Worm (Caenorhabditis elegans) whole organism, late embryonic: ENCODE measurements around the gene btb-8.

ENCODE experiments used
- T23F11.4 ChIP-seq: fragments of 200-800 bp; sonication (Bioruptor generic); optimal IDR thresholded peaks from 2 replicates; lab custom pipeline; 2018; ENCODE audit warnings: mild to moderate bottlenecking, missing genetic modification characterization, missing compliant biosample characterization
- Y22D7AL.16 ChIP-seq: sonication (generic microtip); optimal IDR thresholded peaks from 2 replicates; lab custom pipeline; 2016; ENCODE audit warnings: missing genetic modification characterization, missing compliant biosample characterization
- ahr-1 ChIP-seq: sonication (generic microtip); optimal IDR thresholded peaks from 2 replicates; lab custom pipeline; 2016; ENCODE audit warnings: missing genetic modification characterization, missing compliant biosample characterization
- ama-1 ChIP-seq: fragments of 150-350 bp; optimal IDR thresholded peaks from 2 replicates; lab custom pipeline; 2014
- ceh-14 ChIP-seq: sonication (generic microtip); optimal IDR thresholded peaks from 2 replicates; lab custom pipeline; 2016; ENCODE audit warnings: missing genotype, missing genetic modification characterization, missing compliant biosample characterization
- ceh-2 ChIP-seq: sonication (generic microtip); optimal IDR thresholded peaks from 2 replicates; lab custom pipeline; 2016; ENCODE audit warnings: missing genotype, missing genetic modification characterization, missing compliant biosample characterization
- ceh-22 ChIP-seq: sonication (generic microtip); optimal IDR thresholded peaks from 2 replicates; lab custom pipeline; 2017; ENCODE audit warnings: missing biosample characterization, missing genetic modification characterization
- ceh-24 ChIP-seq: sonication (generic microtip); optimal IDR thresholded peaks from 2 replicates; lab custom pipeline; 2016; ENCODE audit warnings: mild to moderate bottlenecking, missing genetic modification characterization, missing compliant biosample characterization
- ceh-30 ChIP-seq: fragments of 150-350 bp; optimal IDR thresholded peaks from 2 replicates; lab custom pipeline; 2014; ENCODE audit warnings: missing biosample characterization, missing genetic modification characterization
- ceh-31 ChIP-seq: sonication (generic microtip); optimal IDR thresholded peaks from 2 replicates; lab custom pipeline; 2016; ENCODE audit warnings: missing genetic modification characterization, missing compliant biosample characterization
- ceh-45 ChIP-seq: fragments of 200-800 bp; sonication (Bioruptor generic); IDR thresholded peaks from 2 replicates; pipeline ENCODE4 v1.3.6; 2022; ENCODE audit warnings: missing genetic modification reagents, missing genetic modification characterization, missing compliant biosample characterization
- ceh-48 ChIP-seq: sonication (generic microtip); optimal IDR thresholded peaks from 2 replicates; lab custom pipeline; 2016; ENCODE audit warnings: missing genetic modification characterization, inconsistent platforms, missing compliant biosample characterization
- ceh-6 ChIP-seq: fragments of 200-800 bp; sonication (Bioruptor generic); optimal IDR thresholded peaks from 2 replicates; lab custom pipeline; 2018; ENCODE audit warnings: mild to moderate bottlenecking, missing genetic modification characterization, missing compliant biosample characterization
- dmd-4 ChIP-seq: sonication (generic microtip); optimal IDR thresholded peaks from 2 replicates; lab custom pipeline; 2016; ENCODE audit warnings: borderline replicate concordance, missing genetic modification characterization, missing compliant biosample characterization
- dve-1 ChIP-seq: sonication (generic microtip); optimal IDR thresholded peaks from 2 replicates; lab custom pipeline; 2017; ENCODE audit warnings: antibody characterized with exemption, mild to moderate bottlenecking, missing genetic modification characterization, missing compliant biosample characterization
- eyg-1 ChIP-seq: sonication (generic microtip); optimal IDR thresholded peaks from 2 replicates; lab custom pipeline; 2016; ENCODE audit warnings: missing genotype, missing genetic modification characterization, missing compliant biosample characterization
- fkh-6 ChIP-seq: sonication (generic microtip); optimal IDR thresholded peaks from 2 replicates; lab custom pipeline; 2016; ENCODE audit warnings: missing genetic modification characterization, missing compliant biosample characterization
- gmeb-2 ChIP-seq: sonication (generic microtip); optimal IDR thresholded peaks from 2 replicates; lab custom pipeline; 2016; ENCODE audit warnings: missing genetic modification characterization, inconsistent platforms, missing compliant biosample characterization
- hlh-30 ChIP-seq: sonication (generic microtip); optimal IDR thresholded peaks from 2 replicates; lab custom pipeline; 2017; ENCODE audit warnings: antibody characterized with exemption, missing genetic modification characterization, missing compliant biosample characterization; ENCODE audit not compliant: insufficient read depth
- hlh-8 ChIP-seq: sonication (generic microtip); optimal IDR thresholded peaks from 2 replicates; lab custom pipeline; 2016; ENCODE audit warnings: missing genotype, missing genetic modification characterization, missing compliant biosample characterization
- lin-11 ChIP-seq: fragments of 200-800 bp; sonication (Bioruptor generic); optimal IDR thresholded peaks from 2 replicates; lab custom pipeline; 2018; ENCODE audit warnings: mild to moderate bottlenecking, missing genetic modification characterization, missing compliant biosample characterization
- nfya-1 ChIP-seq: sonication (generic microtip); optimal IDR thresholded peaks from 2 replicates; lab custom pipeline; 2017; ENCODE audit warnings: missing genetic modification characterization, mild to moderate bottlenecking, missing compliant biosample characterization, antibody characterized with exemption, moderate library complexity
- nhr-11 ChIP-seq: fragments of 150-350 bp; optimal IDR thresholded peaks from 2 replicates; lab custom pipeline; 2014; ENCODE audit warnings: missing biosample characterization, missing genetic modification characterization
- nhr-232 ChIP-seq: sonication (generic microtip); optimal IDR thresholded peaks from 2 replicates; lab custom pipeline; 2016; ENCODE audit warnings: missing genetic modification characterization, missing compliant biosample characterization
- npax-4 ChIP-seq: sonication (generic microtip); optimal IDR thresholded peaks from 2 replicates; lab custom pipeline; 2016; ENCODE audit warnings: missing genetic modification characterization, missing compliant biosample characterization
- pqm-1 ChIP-seq: sonication (generic microtip); optimal IDR thresholded peaks from 2 replicates; lab custom pipeline; 2016; ENCODE audit warnings: missing genetic modification characterization, missing compliant biosample characterization
- pros-1 ChIP-seq: fragments of 150-350 bp; optimal IDR thresholded peaks from 2 replicates; lab custom pipeline; 2014; ENCODE audit warnings: missing biosample characterization, missing genetic modification reagents, missing genetic modification characterization
- rnt-1 ChIP-seq: sonication (generic microtip); optimal IDR thresholded peaks from 2 replicates; lab custom pipeline; 2016; ENCODE audit warnings: missing genetic modification characterization, missing compliant biosample characterization
- sdc-2 ChIP-seq: sonication (generic microtip); optimal IDR thresholded peaks from 2 replicates; lab custom pipeline; 2016; ENCODE audit warnings: missing genotype, missing genetic modification characterization, missing compliant biosample characterization
- sox-2 ChIP-seq: fragments of 200-800 bp; sonication (Bioruptor generic); IDR thresholded peaks from 2 replicates; pipeline ENCODE4 v1.3.6; 2022; ENCODE audit warnings: missing genetic modification reagents, missing genetic modification characterization, missing compliant biosample characterization
- syd-9 ChIP-seq: sonication (generic microtip); optimal IDR thresholded peaks from 2 replicates; lab custom pipeline; 2016; ENCODE audit warnings: mild to moderate bottlenecking, missing genetic modification characterization, moderate library complexity, missing compliant biosample characterization
- tbx-7 ChIP-seq: sonication (generic microtip); optimal IDR thresholded peaks from 2 replicates; lab custom pipeline; 2016; ENCODE audit warnings: missing genotype, missing genetic modification characterization, missing compliant biosample characterization
- ttx-3 ChIP-seq: sonication (generic microtip); optimal IDR thresholded peaks from 2 replicates; lab custom pipeline; 2016; ENCODE audit warnings: missing genetic modification reagents, missing genetic modification characterization, missing compliant biosample characterization
- unc-3 ChIP-seq, 2 experiments: fragments of 200-800 bp in 1 of 2; sonication (Bioruptor generic) in 1 of 2; sonication (generic microtip) in 1 of 2; conservative IDR thresholded peaks in 1 of 2; optimal IDR thresholded peaks in 1 of 2; 2 replicates each; pipeline versions ENCODE4 v1.3.6 to Lab custom; 2016 to 2022; ENCODE audit warnings: missing compliant biosample characterization in 2 of 2, missing genetic modification characterization in 2 of 2, missing genetic modification reagents in 1 of 2
- unc-42 ChIP-seq: sonication (generic microtip); optimal IDR thresholded peaks from 2 replicates; lab custom pipeline; 2016; ENCODE audit warnings: missing genotype, missing genetic modification characterization, missing compliant biosample characterization
- unc-55 ChIP-seq: sonication (generic microtip); optimal IDR thresholded peaks from 2 replicates; lab custom pipeline; 2017; ENCODE audit warnings: missing biosample characterization, missing genetic modification reagents, missing genetic modification characterization
- zip-5 ChIP-seq: sonication (generic microtip); optimal IDR thresholded peaks from 2 replicates; lab custom pipeline; 2016; ENCODE audit warnings: missing genetic modification characterization, missing compliant biosample characterization

Gene btb-8

ce11 chrII:1688813-1689212, 33.8 kb upstream of the btb-8 start, which contains the start of the genes fbxb-18 and fbxb-19:
Gene fbxb-18 (minus strand): TSS chrII:1688913.
Gene fbxb-19 (minus strand): TSS chrII:1689181.
- no peak for TF ChIP-seq Y22D7AL.16 (tag; lab: Kevin White, UChicago)
- no peak for TF ChIP-seq ceh-22 (tag; lab: Kevin White, UChicago)
- TF ChIP-seq nfya-1 (tag; lab: Kevin White, UChicago) = no peak
- TF ChIP-seq ceh-30 (tag; lab: Kevin White, UChicago) = no peak
- TF ChIP-seq ttx-3 (tag; lab: Kevin White, UChicago) = no peak
- no peak for TF ChIP-seq hlh-30 (tag; lab: Kevin White, UChicago)
- TF ChIP-seq sdc-2 (tag; lab: Kevin White, UChicago) = no peak
- TF ChIP-seq nhr-232 (tag; lab: Kevin White, UChicago) = no peak
- TF ChIP-seq pros-1 (tag; lab: Kevin White, UChicago) = no peak
- no peak for TF ChIP-seq zip-5 (tag; lab: Kevin White, UChicago)
- no peak for TF ChIP-seq lin-11
- TF ChIP-seq tbx-7 = no peak
- no peak for TF ChIP-seq ahr-1 (tag; lab: Kevin White, UChicago)
- TF ChIP-seq eyg-1 = no peak
- no peak for TF ChIP-seq ceh-45
- TF ChIP-seq syd-9 = no peak
- TF ChIP-seq nhr-11 (tag; lab: Kevin White, UChicago) = no peak
- TF ChIP-seq pqm-1 (tag; lab: Kevin White, UChicago) = no peak
- TF ChIP-seq, all 69 proteins: peak for 0

- TF ChIP-seq unc-55 (GFP tag; lab: Kevin White, UChicago) = no peak
- no peak for TF ChIP-seq unc-42 (tag; lab: Kevin White, UChicago)
- TF ChIP-seq hlh-30 (tag; lab: Kevin White, UChicago) = no peak
- TF ChIP-seq ceh-2 (tag; lab: Kevin White, UChicago) = no peak
- TF ChIP-seq ama-1 = no peak
- no peak for TF ChIP-seq ceh-24 (tag; lab: Kevin White, UChicago)
Measured at ce11 chrII:1691011-1691410, 31.6 kb upstream of the btb-8 start, which contains the start of gene fbxc-22. Gene fbxc-22 (minus strand): TSS chrII:1691111.

- TF ChIP-seq hlh-8 (tag; lab: Kevin White, UChicago) (no peak), dve-1 (tag; lab: Kevin White, UChicago) (no peak), unc-3 (GFP tag; conservative IDR thresholded peaks at IDR 0.05; lab: Robert Waterston, UW) (no peak), unc-3 (tag; optimal IDR thresholded peaks at IDR 0.05; lab: Kevin White, UChicago) (no peak), ceh-48 (no peak), rnt-1 (no peak), ttx-3 (tag; lab: Kevin White, UChicago) (no peak), zip-5 (tag; lab: Kevin White, UChicago) (no peak), sox-2 (GFP tag; lab: Robert Waterston, UW) (no peak), ceh-22 (tag; lab: Kevin White, UChicago) (no peak), dmd-4 (no peak), ama-1 (no peak), unc-55 (GFP tag; lab: Kevin White, UChicago) (no peak), T23F11.4 (GFP tag; lab: Kevin White, UChicago) (no peak), gmeb-2 (no peak), ceh-45 (no peak)
- TF ChIP-seq, all 69 proteins: peak for 0
Measured at ce11 chrII:1692827-1693226, 29.7 kb upstream of the btb-8 start, which contains the start of gene fbxc-21. Gene fbxc-21 (minus strand): TSS chrII:1692927.

ce11 chrII:1694530-1694929, 28.0 kb upstream of the btb-8 start, which contains the start of gene fbxc-26:
Gene fbxc-26 (minus strand): TSS chrII:1694630.
- no peak for TF ChIP-seq ceh-2 (tag; lab: Kevin White, UChicago)
- TF ChIP-seq unc-3 (GFP tag; conservative IDR thresholded peaks at IDR 0.05; lab: Robert Waterston, UW) = no peak
- TF ChIP-seq unc-3 (tag; optimal IDR thresholded peaks at IDR 0.05; lab: Kevin White, UChicago) = no peak

ce11 chrII:1695861-1696260, 26.7 kb upstream of the btb-8 start, which contains the start of gene F58E1.13:
Gene F58E1.13 (minus strand): TSS chrII:1695872.
- no peak for TF ChIP-seq ceh-31
- no peak for TF ChIP-seq fkh-6
- TF ChIP-seq ceh-6 (GFP tag; lab: Kevin White, UChicago) = no peak
- TF ChIP-seq dmd-4 = no peak
- TF ChIP-seq tbx-7 = no peak
- TF ChIP-seq npax-4 = no peak
- TF ChIP-seq ceh-14 (tag; lab: Kevin White, UChicago) = no peak
- TF ChIP-seq ceh-24 (tag; lab: Kevin White, UChicago) = no peak
- no peak for TF ChIP-seq ttx-3 (tag; lab: Kevin White, UChicago)
